Worm (Caenorhabditis elegans) whole organism, late embryonic: ENCODE data around the gene cpt-5.

Source experiments
- C38D4.7 ChIP-seq: fragments of 200-800 bp; sonication (Bioruptor generic); optimal IDR thresholded peaks from 2 replicates; lab custom pipeline; 2018; ENCODE audit warnings: mild to moderate bottlenecking, missing genetic modification characterization, moderate library complexity, missing compliant biosample characterization
- K02D7.2 ChIP-seq: sonication (generic microtip); optimal IDR thresholded peaks from 2 replicates; lab custom pipeline; 2017; ENCODE audit warnings: mild to moderate bottlenecking, missing genetic modification characterization, missing compliant biosample characterization
- Y22D7AL.16 ChIP-seq: sonication (generic microtip); optimal IDR thresholded peaks from 2 replicates; lab custom pipeline; 2016; ENCODE audit warnings: missing genetic modification characterization, missing compliant biosample characterization
- ceh-14 ChIP-seq: sonication (generic microtip); optimal IDR thresholded peaks from 2 replicates; lab custom pipeline; 2016; ENCODE audit warnings: missing genotype, missing genetic modification characterization, missing compliant biosample characterization
- ceh-48 ChIP-seq: sonication (generic microtip); optimal IDR thresholded peaks from 2 replicates; lab custom pipeline; 2016; ENCODE audit warnings: missing genetic modification characterization, inconsistent platforms, missing compliant biosample characterization
- che-1 ChIP-seq: sonication (generic microtip); optimal IDR thresholded peaks from 2 replicates; lab custom pipeline; 2016; ENCODE audit warnings: mild to moderate bottlenecking, missing genetic modification characterization, missing compliant biosample characterization
- dve-1 ChIP-seq: sonication (generic microtip); optimal IDR thresholded peaks from 2 replicates; lab custom pipeline; 2017; ENCODE audit warnings: antibody characterized with exemption, mild to moderate bottlenecking, missing genetic modification characterization, missing compliant biosample characterization
- elt-2 ChIP-seq: sonication (generic microtip); optimal IDR thresholded peaks from 2 replicates; lab custom pipeline; 2016; ENCODE audit warnings: missing genetic modification reagents, missing genetic modification characterization, missing compliant biosample characterization
- elt-4 ChIP-seq: sonication (generic microtip); optimal IDR thresholded peaks from 2 replicates; lab custom pipeline; 2016; ENCODE audit warnings: missing genetic modification characterization, missing compliant biosample characterization
- eyg-1 ChIP-seq: sonication (generic microtip); optimal IDR thresholded peaks from 2 replicates; lab custom pipeline; 2016; ENCODE audit warnings: missing genotype, missing genetic modification characterization, missing compliant biosample characterization
- hlh-13 ChIP-seq: fragments of 200-800 bp; sonication (Bioruptor generic); optimal IDR thresholded peaks from 2 replicates; lab custom pipeline; 2018; ENCODE audit warnings: mild to moderate bottlenecking, missing genetic modification characterization, missing compliant biosample characterization
- hlh-15 ChIP-seq: sonication (generic microtip); optimal IDR thresholded peaks from 2 replicates; lab custom pipeline; 2016; ENCODE audit warnings: missing genetic modification characterization, missing compliant biosample characterization
- hlh-30 ChIP-seq: sonication (generic microtip); optimal IDR thresholded peaks from 2 replicates; lab custom pipeline; 2017; ENCODE audit warnings: antibody characterized with exemption, missing genetic modification characterization, missing compliant biosample characterization; ENCODE audit not compliant: insufficient read depth
- madf-2 ChIP-seq: sonication (generic microtip); optimal IDR thresholded peaks from 2 replicates; lab custom pipeline; 2017; ENCODE audit warnings: missing genetic modification characterization, missing compliant biosample characterization
- mec-3 ChIP-seq: sonication (generic microtip); optimal IDR thresholded peaks from 2 replicates; lab custom pipeline; 2016; ENCODE audit warnings: borderline replicate concordance, missing genetic modification characterization, missing compliant biosample characterization
- nfya-1 ChIP-seq: sonication (generic microtip); optimal IDR thresholded peaks from 2 replicates; lab custom pipeline; 2017; ENCODE audit warnings: missing genetic modification characterization, mild to moderate bottlenecking, missing compliant biosample characterization, antibody characterized with exemption, moderate library complexity
- nhr-232 ChIP-seq: sonication (generic microtip); optimal IDR thresholded peaks from 2 replicates; lab custom pipeline; 2016; ENCODE audit warnings: missing genetic modification characterization, missing compliant biosample characterization
- pag-3 ChIP-seq: sonication (generic microtip); optimal IDR thresholded peaks from 2 replicates; lab custom pipeline; 2016; ENCODE audit warnings: missing compliant biosample characterization, missing genetic modification characterization, borderline replicate concordance
- pha-2 ChIP-seq: sonication (generic microtip); optimal IDR thresholded peaks from 2 replicates; lab custom pipeline; 2017; ENCODE audit warnings: mild to moderate bottlenecking, missing genetic modification characterization, missing compliant biosample characterization
- pha-4 ChIP-seq: fragments of 150-350 bp; optimal IDR thresholded peaks from 2 replicates; lab custom pipeline; 2018; ENCODE audit warnings: missing biosample characterization, missing genetic modification reagents, missing genetic modification characterization
- pqm-1 ChIP-seq: sonication (generic microtip); optimal IDR thresholded peaks from 2 replicates; lab custom pipeline; 2016; ENCODE audit warnings: missing genetic modification characterization, missing compliant biosample characterization
- pros-1 ChIP-seq: fragments of 150-350 bp; optimal IDR thresholded peaks from 2 replicates; lab custom pipeline; 2014; ENCODE audit warnings: missing biosample characterization, missing genetic modification reagents, missing genetic modification characterization
- sox-2 ChIP-seq: fragments of 200-800 bp; sonication (Bioruptor generic); IDR thresholded peaks from 2 replicates; pipeline ENCODE4 v1.3.6; 2022; ENCODE audit warnings: missing genetic modification reagents, missing genetic modification characterization, missing compliant biosample characterization
- syd-9 ChIP-seq: sonication (generic microtip); optimal IDR thresholded peaks from 2 replicates; lab custom pipeline; 2016; ENCODE audit warnings: mild to moderate bottlenecking, missing genetic modification characterization, moderate library complexity, missing compliant biosample characterization
- tbx-2 ChIP-seq: sonication (generic microtip); optimal IDR thresholded peaks from 2 replicates; lab custom pipeline; 2016; ENCODE audit warnings: missing genetic modification characterization, missing compliant biosample characterization
- unc-42 ChIP-seq: sonication (generic microtip); optimal IDR thresholded peaks from 2 replicates; lab custom pipeline; 2016; ENCODE audit warnings: missing genotype, missing genetic modification characterization, missing compliant biosample characterization
- unc-86 ChIP-seq: sonication (generic microtip); optimal IDR thresholded peaks from 2 replicates; lab custom pipeline; 2016; ENCODE audit warnings: missing genetic modification characterization, missing compliant biosample characterization
- zip-5 ChIP-seq: sonication (generic microtip); optimal IDR thresholded peaks from 2 replicates; lab custom pipeline; 2016; ENCODE audit warnings: missing genetic modification characterization, missing compliant biosample characterization

The cpt-5 gene

DNA sequence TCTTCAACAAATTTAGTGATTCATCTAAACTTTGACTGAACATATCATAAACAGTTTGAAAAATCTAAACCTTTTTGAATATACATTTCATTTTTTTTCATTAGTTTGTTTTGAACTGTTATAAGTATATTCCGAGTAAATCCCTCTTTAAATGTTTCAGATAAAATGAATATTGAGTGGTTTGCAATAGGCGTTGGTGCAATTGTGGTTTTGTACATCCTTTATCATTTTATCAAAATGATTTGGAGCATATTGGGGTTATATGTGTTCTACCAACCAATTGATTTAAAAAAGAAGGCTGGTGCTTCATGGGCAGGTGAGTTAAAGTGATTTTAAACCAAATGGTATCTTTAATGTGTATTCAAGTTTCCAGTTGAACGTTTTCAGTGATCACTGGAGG lies 31.5 kb downstream of the cpt-5 start, which contains the start of gene stdh-3:
TSS of gene stdh-3 (plus strand) at position 166 of the 400 bp plus-strand sequence.
- no peak for TF ChIP-seq pha-2
- no peak for TF ChIP-seq hlh-13 (GFP tag; lab: Kevin White, UChicago)
- no peak for TF ChIP-seq ceh-14
- TF ChIP-seq dve-1 (tag; lab: Kevin White, UChicago), result no peak
- no peak for TF ChIP-seq unc-42
- no peak for TF ChIP-seq elt-2 (tag; lab: Kevin White, UChicago)
- TF ChIP-seq hlh-15 (tag; lab: Kevin White, UChicago), result no peak
- no peak for TF ChIP-seq nfya-1 (tag; lab: Kevin White, UChicago)
- TF ChIP-seq pros-1 (tag; lab: Kevin White, UChicago), result no peak
- no peak for TF ChIP-seq eyg-1 (tag; lab: Kevin White, UChicago)
- TF ChIP-seq pha-4 (tag; lab: Kevin White, UChicago), result no peak
- TF ChIP-seq C38D4.7, result no peak
- TF ChIP-seq syd-9 (tag; lab: Kevin White, UChicago), result no peak
- no peak for TF ChIP-seq unc-86 (tag; lab: Kevin White, UChicago)
- no peak for TF ChIP-seq elt-4 (tag; lab: Kevin White, UChicago)
- TF ChIP-seq sox-2 (GFP tag; lab: Robert Waterston, UW), result no peak
- TF ChIP-seq tbx-2, result no peak
- TF ChIP-seq ceh-48 (tag; lab: Kevin White, UChicago), result no peak
- TF ChIP-seq madf-2 (tag; lab: Kevin White, UChicago), result no peak

DNA sequence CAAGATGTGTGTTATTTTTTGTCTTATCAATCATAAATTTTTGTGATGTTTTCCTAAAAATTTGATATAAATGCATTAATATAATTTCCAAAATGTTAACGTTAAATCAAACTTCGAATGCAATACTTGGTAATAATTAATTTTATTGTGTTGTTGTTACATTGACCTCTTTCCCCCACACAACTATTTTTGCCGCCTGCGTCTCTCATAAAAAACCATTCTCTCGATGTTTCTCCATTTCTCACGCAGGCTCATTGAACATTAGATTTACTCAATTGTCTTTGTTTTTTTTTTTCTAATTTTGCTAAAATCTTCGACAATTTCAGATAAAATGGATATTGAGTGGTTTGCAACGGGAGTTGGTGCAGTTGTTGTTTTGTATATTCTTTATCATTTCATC lies 33.2 kb downstream of the cpt-5 start, which contains the start of gene stdh-1:
TSS of gene stdh-1 (plus strand) at position 327 of the 400 bp plus-strand sequence.
- TF ChIP-seq che-1 (tag; lab: Kevin White, UChicago) (no peak), hlh-13 (GFP tag; lab: Kevin White, UChicago) (no peak), pqm-1 (no peak), unc-42 (peak; percentile 86), pag-3 (tag; lab: Kevin White, UChicago) (no peak), ceh-14 (no peak)

DNA sequence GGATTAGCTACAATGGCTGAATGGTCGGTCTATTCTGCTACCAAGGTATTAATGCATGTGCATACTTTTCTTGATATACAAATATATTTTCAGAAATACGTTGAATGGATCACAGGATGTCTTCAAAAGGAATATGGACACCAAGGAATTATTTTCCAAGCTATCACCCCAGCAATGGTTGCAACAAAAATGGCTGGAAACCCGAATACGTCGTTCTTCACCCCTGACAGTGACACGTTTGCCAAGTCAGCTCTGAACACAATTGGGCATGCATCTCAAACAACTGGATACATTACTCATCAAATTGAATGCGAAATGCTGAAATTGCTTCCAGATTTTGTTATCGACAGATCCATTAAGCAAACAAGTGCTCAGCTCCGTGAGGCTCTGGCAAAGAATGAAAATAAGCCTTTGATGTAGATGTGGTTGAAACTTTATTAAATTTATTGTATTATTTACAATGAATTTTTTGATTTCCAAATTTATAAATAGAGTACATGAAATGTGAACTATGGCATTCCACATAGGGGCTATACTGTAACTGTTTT lies 34.6 kb downstream of the cpt-5 start:
- no peak for TF ChIP-seq mec-3 (tag; lab: Kevin White, UChicago)
- no peak for TF ChIP-seq Y22D7AL.16
- no peak for TF ChIP-seq zip-5 (tag; lab: Kevin White, UChicago)
- TF ChIP-seq, all 69 proteins: peak for 0

DNA sequence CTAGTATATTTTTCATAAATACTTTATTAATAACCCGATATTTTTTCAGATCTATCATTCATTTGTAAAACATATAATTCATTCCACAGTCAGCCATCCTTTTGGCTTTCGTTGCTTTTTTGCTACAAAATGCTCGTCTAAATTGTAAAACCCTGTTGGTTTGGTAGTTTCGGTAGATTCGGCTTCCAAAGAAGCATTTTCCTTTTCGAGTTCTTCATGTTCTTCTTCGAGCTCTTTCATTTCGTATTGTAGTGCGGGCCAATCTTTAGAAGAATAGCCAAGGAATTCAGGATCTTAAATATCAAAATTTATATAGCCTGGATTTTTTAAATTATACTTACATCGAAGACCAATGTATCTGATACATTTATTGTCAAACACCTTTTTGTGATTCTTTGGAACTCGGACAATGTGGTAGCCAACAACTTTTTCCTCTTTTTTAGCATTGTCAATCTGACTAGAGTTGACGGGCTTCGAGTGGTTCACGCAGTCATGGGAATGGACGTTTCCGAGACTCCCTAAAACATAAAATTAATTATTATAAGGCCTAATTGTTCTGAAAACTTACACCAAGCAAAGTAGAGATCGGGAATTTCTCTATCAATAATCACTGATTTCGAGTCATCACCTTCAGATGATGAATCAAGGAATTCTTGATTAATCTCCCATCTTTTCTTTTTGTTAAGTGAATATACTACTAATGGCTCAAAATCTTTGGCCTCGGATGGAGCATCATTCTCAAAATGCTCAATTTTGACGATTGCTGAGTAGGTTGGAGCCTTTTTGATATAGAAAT lies 35.3 kb downstream of the cpt-5 start:
- TF ChIP-seq nhr-232 (tag; lab: Kevin White, UChicago), result no peak
- TF ChIP-seq zip-5 (tag; lab: Kevin White, UChicago), result no peak

DNA sequence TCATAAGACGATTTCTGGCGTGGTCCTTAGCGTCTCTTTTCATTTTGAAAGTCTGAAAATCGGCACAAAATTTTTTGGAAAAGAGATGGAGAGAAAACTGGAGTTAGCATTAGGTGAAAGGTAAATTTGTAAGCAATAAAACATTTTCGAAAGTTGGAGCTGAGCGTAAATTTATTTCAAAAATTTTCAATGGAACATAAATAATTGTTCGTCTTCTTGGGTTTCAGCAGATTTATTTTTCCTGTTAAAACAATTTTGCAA lies 35.9 kb downstream of the cpt-5 start, which contains the start of gene C06B3.6:
TSS of gene C06B3.6 (minus strand) at position 52 of the 261 bp plus-strand sequence.
- TF ChIP-seq unc-86 (tag; lab: Kevin White, UChicago) (no peak), K02D7.2 (no peak), hlh-15 (tag; lab: Kevin White, UChicago) (no peak), sox-2 (GFP tag; lab: Robert Waterston, UW) (no peak), pros-1 (tag; lab: Kevin White, UChicago) (no peak), syd-9 (tag; lab: Kevin White, UChicago) (no peak)

DNA sequence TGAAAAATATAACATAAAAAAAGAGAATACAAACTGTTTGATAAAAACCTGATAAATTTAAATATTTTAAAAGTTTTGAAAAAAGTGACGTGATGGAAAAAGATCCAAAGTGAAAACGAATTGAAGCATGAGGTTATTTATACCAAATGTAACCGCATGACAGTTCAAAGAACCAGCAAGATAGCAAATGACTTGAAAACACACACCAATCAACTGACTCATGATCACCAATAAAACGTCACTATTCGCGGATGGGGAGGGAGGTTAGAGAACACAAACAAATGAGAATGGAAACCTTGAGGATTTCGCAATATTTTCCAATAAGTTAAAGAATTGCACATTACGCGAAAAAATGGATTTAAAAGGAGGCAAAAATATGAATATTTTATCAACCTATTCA lies 36.4 kb downstream of the cpt-5 start, which contains the start of gene C06B3.7:
TSS of gene C06B3.7 (plus strand) at position 287 of the 400 bp plus-strand sequence.
- TF ChIP-seq hlh-30 (tag; lab: Kevin White, UChicago) (peak; percentile 34), eyg-1 (tag; lab: Kevin White, UChicago) (no peak)
